Fruit fly (Drosophila melanogaster) whole organism, prepupa: ENCODE results near the gene sav.

Experiments
- CG11902 ChIP-seq: fragments of 200-800 bp; sonication (Bioruptor generic); optimal IDR thresholded peaks from 3 replicates; lab custom pipeline; 2016; ENCODE audit warnings: missing biosample characterization, missing genetic modification characterization
- CG3032 ChIP-seq: fragments of 200-800 bp; optimal IDR thresholded peaks from 2 replicates; lab custom pipeline; 2019; ENCODE audit warnings: missing biosample characterization, mild to moderate bottlenecking, missing genetic modification characterization, moderate library complexity
- CG6808 ChIP-seq: fragments of 200-800 bp; sonication (Bioruptor generic); optimal IDR thresholded peaks from 3 replicates; lab custom pipeline; 2017; ENCODE audit warnings: missing biosample characterization, missing genetic modification characterization, mild to moderate bottlenecking, moderate library complexity, missing genetic modification reagents
- CG6854 ChIP-seq: fragments of 200-800 bp; sonication (Bioruptor generic); optimal IDR thresholded peaks from 2 replicates; lab custom pipeline; 2017; ENCODE audit warnings: missing biosample characterization, mild to moderate bottlenecking, missing genetic modification characterization
- OdsH ChIP-seq: fragments of 200-800 bp; sonication (Bioruptor generic); optimal IDR thresholded peaks from 3 replicates; lab custom pipeline; 2016; ENCODE audit warnings: missing biosample characterization, missing genetic modification characterization
- Sox14 ChIP-seq: fragments of 200-800 bp; sonication (Bioruptor generic); optimal IDR thresholded peaks from 3 replicates; lab custom pipeline; 2016; ENCODE audit warnings: missing biosample characterization, missing genetic modification characterization
- eg ChIP-seq: fragments of 200-800 bp; sonication (Bioruptor generic); IDR thresholded peaks from 3 replicates; pipeline ENCODE4 v1.3.6; 2022; ENCODE audit warnings: missing biosample characterization, missing genetic modification characterization
- lz ChIP-seq: fragments of 200-800 bp; sonication (Bioruptor generic); optimal IDR thresholded peaks from 3 replicates; lab custom pipeline; 2016; ENCODE audit warnings: missing biosample characterization, missing genetic modification characterization
- spab ChIP-seq: fragments of 200-800 bp; sonication (Bioruptor generic); optimal IDR thresholded peaks from 2 replicates; lab custom pipeline; 2017; ENCODE audit warnings: missing biosample characterization, mild to moderate bottlenecking, missing genetic modification characterization, missing genetic modification reagents
- svp ChIP-seq: fragments of 200-800 bp; sonication (Bioruptor generic); peaks from one replicate; lab custom pipeline; 2016; ENCODE audit warnings: missing biosample characterization, missing genetic modification characterization
- topi ChIP-seq: fragments of 200-800 bp; sonication (Bioruptor generic); optimal IDR thresholded peaks from 3 replicates; lab custom pipeline; 2016; ENCODE audit warnings: missing biosample characterization, missing genetic modification characterization

DNA sequence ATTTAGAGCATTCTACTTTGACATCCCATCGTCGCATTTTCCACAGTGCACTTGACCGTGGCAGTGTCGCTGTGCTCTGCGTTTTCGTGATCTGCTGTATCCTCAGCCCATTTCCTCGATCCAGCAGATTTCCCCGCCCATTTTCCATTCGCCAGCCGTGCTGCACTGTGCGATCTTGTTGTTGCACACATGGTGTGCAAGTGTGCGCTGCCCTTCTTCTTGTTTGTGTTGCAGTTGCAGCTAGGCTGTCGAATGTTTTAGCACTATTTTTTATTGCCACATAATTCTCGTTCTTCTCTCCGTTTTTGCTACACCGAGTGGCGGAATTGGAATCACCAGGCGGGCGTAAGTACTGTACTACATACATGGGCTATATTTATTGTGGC lies 33.7 kb downstream of the sav start:
- TF ChIP-seq eg (GFP tag; lab: Robert Waterston, UW) (no peak), CG6808 (no peak), CG3032 (no peak), CG11902 (GFP tag; lab: Kevin White, UChicago) (no peak), OdsH (GFP tag; lab: Kevin White, UChicago) (no peak), svp (GFP tag; lab: Kevin White, UChicago) (no peak), CG6854 (no peak), lz (no peak), Sox14 (GFP tag; lab: Kevin White, UChicago) (no peak), spab (GFP tag; lab: Kevin White, UChicago) (no peak), topi (no peak)
